Worm (Caenorhabditis elegans) whole organism, L1 larva: ENCODE results near the gene F35C11.7.

Experiments
- C16A3.4 ChIP-seq: fragments of 150-350 bp; optimal IDR thresholded peaks from 2 replicates; lab custom pipeline; 2014; ENCODE audit warnings: missing biosample characterization, missing genetic modification characterization
- C34B4.2 ChIP-seq: sonication (generic microtip); optimal IDR thresholded peaks from 2 replicates; lab custom pipeline; 2017; ENCODE audit warnings: mild to moderate bottlenecking, missing genetic modification characterization, missing compliant biosample characterization
- Y116A8C.19 ChIP-seq: sonication (generic microtip); optimal IDR thresholded peaks from 2 replicates; lab custom pipeline; 2016; ENCODE audit warnings: missing compliant biosample characterization, missing genetic modification characterization, borderline replicate concordance
- aha-1 ChIP-seq: fragments of 150-350 bp; optimal IDR thresholded peaks from 2 replicates; lab custom pipeline; 2014; ENCODE audit warnings: missing biosample characterization, missing genetic modification characterization
- alr-1 ChIP-seq: fragments of 200-800 bp; sonication (Bioruptor generic); optimal IDR thresholded peaks from 2 replicates; lab custom pipeline; 2018; ENCODE audit warnings: borderline replicate concordance, mild to moderate bottlenecking, missing genetic modification characterization, missing compliant biosample characterization
- ama-1 ChIP-seq: fragments of 150-350 bp; optimal IDR thresholded peaks from 2 replicates; lab custom pipeline; 2014
- ceh-63 ChIP-seq: fragments of 200-800 bp; sonication (Bioruptor generic); optimal IDR thresholded peaks from 2 replicates; lab custom pipeline; 2018; ENCODE audit warnings: mild to moderate bottlenecking, missing genetic modification characterization, missing compliant biosample characterization
- ceh-82 ChIP-seq, 3 experiments: fragments of 150-350 bp in 1 of 3; sonication (generic microtip) in 2 of 3; optimal IDR thresholded peaks; 2 replicates each; lab custom pipeline; 2014 to 2017; ENCODE audit warnings: missing biosample characterization in 3 of 3, missing genetic modification characterization in 3 of 3
- ces-1 ChIP-seq: fragments of 150-350 bp; optimal IDR thresholded peaks from 2 replicates; lab custom pipeline; 2014; ENCODE audit warnings: missing biosample characterization, missing genetic modification reagents, missing genetic modification characterization
- dsc-1 ChIP-seq: sonication (generic microtip); optimal IDR thresholded peaks from 2 replicates; lab custom pipeline; 2016; ENCODE audit warnings: mild to moderate bottlenecking, missing genetic modification characterization, missing compliant biosample characterization
- efl-3 ChIP-seq: fragments of 200-800 bp; sonication (Bioruptor generic); optimal IDR thresholded peaks from 2 replicates; lab custom pipeline; 2018; ENCODE audit warnings: mild to moderate bottlenecking, missing genetic modification characterization, missing compliant biosample characterization
- egl-13 ChIP-seq: sonication (generic microtip); optimal IDR thresholded peaks from 2 replicates; lab custom pipeline; 2016; ENCODE audit warnings: missing genotype, missing genetic modification reagents, missing genetic modification characterization, missing compliant biosample characterization
- egl-27 ChIP-seq, 2 experiments: fragments of 150-350 bp in 1 of 2; sonication (generic microtip); optimal IDR thresholded peaks; 3 replicates each; lab custom pipeline; 2017 to 2018; ENCODE audit warnings: missing biosample characterization in 2 of 2, missing genetic modification characterization in 2 of 2, missing genetic modification reagents in 2 of 2
- elt-3 ChIP-seq, 6 experiments: fragments of 150-350 bp in 1 of 6; sonication (generic microtip); optimal IDR thresholded peaks; 2 replicates each; lab custom pipeline; 2017 to 2018; ENCODE audit warnings: missing biosample characterization in 6 of 6, missing genetic modification characterization in 6 of 6, inconsistent platforms in 1 of 6
- ets-5 ChIP-seq: fragments of 200-800 bp; sonication (Bioruptor generic); IDR thresholded peaks from 2 replicates; pipeline ENCODE4 v1.3.6; 2022; ENCODE audit warnings: missing genetic modification characterization, missing compliant biosample characterization
- fkh-4 ChIP-seq: sonication (generic microtip); optimal IDR thresholded peaks from 2 replicates; lab custom pipeline; 2016; ENCODE audit warnings: missing compliant biosample characterization, missing genetic modification characterization, borderline replicate concordance
- fkh-8 ChIP-seq: sonication (generic microtip); optimal IDR thresholded peaks from 2 replicates; lab custom pipeline; 2016; ENCODE audit warnings: mild to moderate bottlenecking, missing genetic modification characterization, missing compliant biosample characterization
- grh-1 ChIP-seq: fragments of 200-800 bp; sonication (Bioruptor generic); IDR thresholded peaks from 2 replicates; pipeline ENCODE4 v1.3.6; 2022; ENCODE audit warnings: missing genetic modification reagents, missing genetic modification characterization, missing compliant biosample characterization
- hlh-17 ChIP-seq: fragments of 200-800 bp; sonication (Bioruptor generic); optimal IDR thresholded peaks from 2 replicates; lab custom pipeline; 2018; ENCODE audit warnings: missing genetic modification characterization, mild to moderate bottlenecking, missing compliant biosample characterization, moderate library complexity, borderline replicate concordance
- hlh-4 ChIP-seq: sonication (generic microtip); optimal IDR thresholded peaks from 2 replicates; lab custom pipeline; 2016; ENCODE audit warnings: mild to moderate bottlenecking, missing genetic modification characterization, missing compliant biosample characterization
- isw-1 ChIP-seq: fragments of 200-800 bp; sonication (Bioruptor generic); IDR thresholded peaks from 2 replicates; pipeline ENCODE4 v1.3.6; 2022; ENCODE audit warnings: missing genetic modification characterization, missing compliant biosample characterization
- jun-1 ChIP-seq: fragments of 150-350 bp; optimal IDR thresholded peaks from 2 replicates; lab custom pipeline; 2014; ENCODE audit warnings: missing biosample characterization, missing genetic modification reagents, missing genetic modification characterization
- lin-15B ChIP-seq: fragments of 150-350 bp; sonication (generic microtip); optimal IDR thresholded peaks from 3 replicates; lab custom pipeline; 2014; ENCODE audit warnings: missing biosample characterization, missing genetic modification characterization
- lin-35 ChIP-seq, 2 experiments: fragments of 150-350 bp; optimal IDR thresholded peaks; 2 replicates each; lab custom pipeline; 2014; ENCODE audit warnings: missing biosample characterization in 2 of 2, missing genetic modification characterization in 2 of 2, missing genetic modification reagents in 2 of 2
- lin-39 ChIP-seq: fragments of 150-350 bp; optimal IDR thresholded peaks from 2 replicates; lab custom pipeline; 2014; ENCODE audit warnings: missing biosample characterization, missing genetic modification reagents, missing genetic modification characterization
- lir-3 ChIP-seq: sonication (generic microtip); optimal IDR thresholded peaks from 2 replicates; lab custom pipeline; 2016; ENCODE audit warnings: mild to moderate bottlenecking, missing genetic modification characterization, moderate library complexity, missing compliant biosample characterization; ENCODE audit not compliant: poor library complexity
- mab-9 ChIP-seq: fragments of 200-800 bp; sonication (Bioruptor generic); IDR thresholded peaks from 2 replicates; pipeline ENCODE4 v1.3.6; 2022; ENCODE audit warnings: missing genetic modification reagents, missing genetic modification characterization, missing compliant biosample characterization
- mdl-1 ChIP-seq, 2 experiments: fragments of 150-350 bp; optimal IDR thresholded peaks; 2 replicates each; lab custom pipeline; 2014 to 2017; ENCODE audit warnings: missing biosample characterization in 2 of 2, missing genetic modification characterization in 2 of 2, inconsistent platforms in 1 of 2
- mef-2 ChIP-seq: fragments of 150-350 bp; optimal IDR thresholded peaks from 2 replicates; lab custom pipeline; 2014; ENCODE audit warnings: missing biosample characterization, missing genetic modification characterization
- nhr-11 ChIP-seq: fragments of 150-350 bp; optimal IDR thresholded peaks from 2 replicates; lab custom pipeline; 2014; ENCODE audit warnings: missing biosample characterization, missing genetic modification characterization
- nhr-12 ChIP-seq: sonication (generic microtip); optimal IDR thresholded peaks from 2 replicates; lab custom pipeline; 2017; ENCODE audit warnings: missing biosample characterization, missing genetic modification characterization
- nhr-19 ChIP-seq: fragments of 200-800 bp; sonication (Bioruptor generic); conservative IDR thresholded peaks from 2 replicates; pipeline ENCODE4 v1.3.6; 2022; ENCODE audit warnings: missing genetic modification characterization, missing compliant biosample characterization
- nhr-237 ChIP-seq: fragments of 150-350 bp; optimal IDR thresholded peaks from 2 replicates; lab custom pipeline; 2014; ENCODE audit warnings: missing biosample characterization, missing genetic modification characterization
- nhr-28 ChIP-seq: fragments of 150-350 bp; optimal IDR thresholded peaks from 2 replicates; lab custom pipeline; 2014; ENCODE audit warnings: missing biosample characterization, missing genetic modification characterization
- nhr-47 ChIP-seq: sonication (generic microtip); optimal IDR thresholded peaks from 2 replicates; lab custom pipeline; 2016; ENCODE audit warnings: mild to moderate bottlenecking, missing genetic modification characterization, moderate library complexity, missing compliant biosample characterization
- nhr-76 ChIP-seq: sonication (generic microtip); optimal IDR thresholded peaks from 2 replicates; lab custom pipeline; 2017; ENCODE audit warnings: missing biosample characterization, missing genetic modification characterization
- nhr-84 ChIP-seq: sonication (generic microtip); optimal IDR thresholded peaks from 2 replicates; lab custom pipeline; 2017; ENCODE audit warnings: missing biosample characterization, missing genetic modification characterization
- nhr-85 ChIP-seq: sonication (generic microtip); peaks from one replicate; lab custom pipeline; 2016; ENCODE audit warnings: missing genetic modification characterization, inconsistent platforms, missing compliant biosample characterization
- nhr-90 ChIP-seq: sonication (generic microtip); optimal IDR thresholded peaks from 2 replicates; lab custom pipeline; 2016; ENCODE audit warnings: mild to moderate bottlenecking, missing genetic modification characterization, missing compliant biosample characterization; ENCODE audit not compliant: poor library complexity
- pax-3 ChIP-seq: fragments of 200-800 bp; sonication (Bioruptor generic); optimal IDR thresholded peaks from 2 replicates; lab custom pipeline; 2018; ENCODE audit warnings: mild to moderate bottlenecking, missing genetic modification characterization, moderate library complexity, missing compliant biosample characterization
- pqm-1 ChIP-seq: sonication (generic microtip); optimal IDR thresholded peaks from 3 replicates; lab custom pipeline; 2017; ENCODE audit warnings: missing biosample characterization, missing genetic modification characterization
- rnt-1 ChIP-seq: sonication (generic microtip); optimal IDR thresholded peaks from 2 replicates; lab custom pipeline; 2016; ENCODE audit warnings: mild to moderate bottlenecking, missing genetic modification characterization, moderate library complexity, missing compliant biosample characterization
- skn-1 ChIP-seq: fragments of 150-350 bp; optimal IDR thresholded peaks from 2 replicates; lab custom pipeline; 2014; ENCODE audit warnings: missing biosample characterization, missing genetic modification characterization
- snpc-4 ChIP-seq: fragments of 150-350 bp; optimal IDR thresholded peaks from 2 replicates; lab custom pipeline; 2014; ENCODE audit warnings: missing biosample characterization, missing genetic modification characterization
- snu-23 ChIP-seq: sonication (generic microtip); optimal IDR thresholded peaks from 2 replicates; lab custom pipeline; 2016; ENCODE audit warnings: missing genetic modification characterization, missing compliant biosample characterization
- sptf-1 ChIP-seq: fragments of 150-350 bp; optimal IDR thresholded peaks from 2 replicates; lab custom pipeline; 2014; ENCODE audit warnings: missing biosample characterization, missing genetic modification characterization
- tlp-1 ChIP-seq: fragments of 150-350 bp; optimal IDR thresholded peaks from 2 replicates; lab custom pipeline; 2014; ENCODE audit warnings: missing biosample characterization, missing genetic modification characterization
- unc-30 ChIP-seq: sonication (generic microtip); optimal IDR thresholded peaks from 2 replicates; lab custom pipeline; 2017; ENCODE audit warnings: missing biosample characterization, missing genetic modification characterization
- unc-62 ChIP-seq: fragments of 150-350 bp; optimal IDR thresholded peaks from 2 replicates; lab custom pipeline; 2014; ENCODE audit warnings: missing biosample characterization, missing genetic modification reagents, missing genetic modification characterization
- unc-86 ChIP-seq: sonication (generic microtip); optimal IDR thresholded peaks from 2 replicates; lab custom pipeline; 2016; ENCODE audit warnings: missing genetic modification characterization, missing compliant biosample characterization
- unc-98 ChIP-seq: fragments of 200-800 bp; sonication (Bioruptor generic); IDR thresholded peaks from 2 replicates; pipeline ENCODE4 v1.3.6; 2022; ENCODE audit warnings: missing genetic modification characterization, missing compliant biosample characterization
- xbp-1 ChIP-seq: sonication (generic microtip); optimal IDR thresholded peaks from 2 replicates; lab custom pipeline; 2016; ENCODE audit warnings: missing genetic modification characterization, missing compliant biosample characterization
- zip-4 ChIP-seq: fragments of 200-800 bp; sonication (Bioruptor generic); optimal IDR thresholded peaks from 2 replicates; lab custom pipeline; 2018; ENCODE audit warnings: mild to moderate bottlenecking, missing genetic modification characterization, moderate library complexity, missing compliant biosample characterization
- ztf-4 ChIP-seq: fragments of 150-350 bp; optimal IDR thresholded peaks from 2 replicates; lab custom pipeline; 2014; ENCODE audit warnings: missing biosample characterization, missing genetic modification characterization

The F35C11.7 gene

ce11 chrII:8276057-8276456, 19.9 kb downstream of the F35C11.7 start, which contains the start of the genes gei-14 and slc-25A32:
Gene gei-14 (minus strand): TSS chrII:8276231.
Gene slc-25A32 (plus strand): TSS chrII:8276298.
- TF ChIP-seq nhr-85 (tag; lab: Kevin White, UChicago): peak; percentile 65
- no peak for TF ChIP-seq fkh-4 (tag; lab: Kevin White, UChicago)
- TF ChIP-seq unc-86 (tag; lab: Kevin White, UChicago): no peak
- TF ChIP-seq pqm-1 (tag; lab: Kevin White, UChicago): no peak
- no peak for TF ChIP-seq C16A3.4 (tag; lab: Kevin White, UChicago)
- no peak for TF ChIP-seq fkh-8 (tag; lab: Kevin White, UChicago)
- no peak for TF ChIP-seq isw-1 (GFP tag; lab: Robert Waterston, UW)
- TF ChIP-seq aha-1 (tag; lab: Kevin White, UChicago): no peak
- no peak for TF ChIP-seq ama-1 (lab: Kevin White, UChicago)
- no peak for TF ChIP-seq hlh-4 (tag; lab: Kevin White, UChicago)
- TF ChIP-seq nhr-12 (tag; lab: Kevin White, UChicago): no peak
- TF ChIP-seq pax-3 (tag; lab: Kevin White, UChicago): no peak
- TF ChIP-seq efl-3 (GFP tag; lab: Kevin White, UChicago): no peak
- no peak for TF ChIP-seq nhr-28 (tag; lab: Kevin White, UChicago)
- no peak for TF ChIP-seq lin-39
- no peak for TF ChIP-seq lir-3
- peak; percentile 40 for TF ChIP-seq snu-23 (GFP tag; lab: Kevin White, UChicago)
- no peak for TF ChIP-seq nhr-237 (tag; lab: Kevin White, UChicago)
- no peak for TF ChIP-seq dsc-1 (tag; lab: Kevin White, UChicago)
- peak; percentile 91 to 96 for TF ChIP-seq lin-35 (GFP tag; optimal IDR thresholded peaks at IDR 0.05; lab: Kevin White, UChicago)
- peak in 1 of 6 experiments; percentile 24 for TF ChIP-seq elt-3 (tag; optimal IDR thresholded peaks at IDR 0.05; lab: Kevin White, UChicago)
- no peak for TF ChIP-seq nhr-11 (tag; lab: Kevin White, UChicago)
- TF ChIP-seq unc-30 (tag; lab: Kevin White, UChicago): no peak
- no peak for TF ChIP-seq egl-27 (tag; optimal IDR thresholded peaks at IDR 0.05; lab: Kevin White, UChicago)
- no peak for TF ChIP-seq grh-1 (GFP tag; lab: Robert Waterston, UW)
- TF ChIP-seq snpc-4: no peak
- peak; percentile 13 for TF ChIP-seq xbp-1
- no peak for TF ChIP-seq zip-4
- TF ChIP-seq unc-98 (GFP tag; lab: Robert Waterston, UW): no peak
- no peak for TF ChIP-seq mef-2 (tag; lab: Kevin White, UChicago)
- TF ChIP-seq rnt-1: peak; percentile 33
- TF ChIP-seq C34B4.2 (tag; lab: Kevin White, UChicago): no peak
- no peak for TF ChIP-seq ztf-4
- 0 out of 2 replicates have a peak, but pooled peaks have one; percentile 25 for TF ChIP-seq nhr-19
- TF ChIP-seq Y116A8C.19: no peak
- TF ChIP-seq nhr-76 (tag; lab: Kevin White, UChicago): no peak
- no peak for TF ChIP-seq tlp-1 (tag; lab: Kevin White, UChicago)
- no peak for TF ChIP-seq nhr-84 (tag; lab: Kevin White, UChicago)
- TF ChIP-seq lin-15B (tag; lab: Kevin White, UChicago): peak; percentile 53
- no peak for TF ChIP-seq hlh-17 (GFP tag; lab: Kevin White, UChicago)
- peak in 2 of 3 experiments; percentile 33 to 34 for TF ChIP-seq ceh-82 (tag; optimal IDR thresholded peaks at IDR 0.05; lab: Kevin White, UChicago)
- TF ChIP-seq ets-5: no peak
- no peak for TF ChIP-seq unc-62
- TF ChIP-seq ceh-63 (GFP tag; lab: Kevin White, UChicago): no peak
- TF ChIP-seq jun-1: no peak
- no peak for TF ChIP-seq egl-13 (tag; lab: Kevin White, UChicago)
- TF ChIP-seq mdl-1 (tag; optimal IDR thresholded peaks at IDR 0.05; lab: Kevin White, UChicago): no peak
- TF ChIP-seq mab-9 (GFP tag; lab: Robert Waterston, UW): no peak
- TF ChIP-seq sptf-1: no peak
- no peak for TF ChIP-seq ces-1 (GFP tag; lab: Kevin White, UChicago)
- no peak for TF ChIP-seq alr-1
- TF ChIP-seq nhr-90 (tag; lab: Kevin White, UChicago): no peak
- TF ChIP-seq skn-1 (tag; lab: Kevin White, UChicago): peak; percentile 39
- TF ChIP-seq nhr-47 (tag; lab: Kevin White, UChicago): no peak
